Worm (Caenorhabditis elegans): ENCODE data around the gene C17B7.14.

DNA sequence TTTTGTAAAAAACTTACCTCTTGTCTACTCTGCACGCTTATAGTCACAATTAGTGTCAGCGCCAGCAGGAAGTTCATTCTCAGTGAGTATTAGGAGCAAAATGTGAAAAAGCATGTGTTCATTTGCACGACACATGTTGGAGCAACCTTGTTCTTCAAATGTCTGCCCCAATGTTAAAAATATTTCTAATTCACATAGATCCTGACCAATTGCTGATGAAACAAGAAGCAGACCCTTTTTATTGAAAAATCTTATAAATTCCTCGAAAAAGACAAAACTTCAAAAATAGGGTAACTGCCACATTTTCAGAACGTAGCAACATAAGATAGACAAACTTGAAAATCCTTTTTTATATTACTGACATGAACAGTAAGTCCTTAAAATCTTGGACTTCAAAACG, 3.8 kb upstream of the C17B7.14 start, which contains the start of gene C17B7.8:
- no peak for TF ChIP-seq nfya-1 (tag; optimal IDR thresholded peaks at IDR 0.05; ENCODE audit: borderline replicate concordance, insufficient read depth)
- no peak for TF ChIP-seq let-607 (tag; optimal IDR thresholded peaks at IDR 0.05)
- no peak for TF ChIP-seq F57A8.1 (GFP tag; optimal IDR thresholded peaks at IDR 0.05)
- TF ChIP-seq Y56A3A.18 (GFP tag; IDR thresholded peaks at IDR 0.05) = no peak
- no peak for TF ChIP-seq him-1 (tag; optimal IDR thresholded peaks at IDR 0.05)
- TF ChIP-seq snpc-4 (GFP tag; optimal IDR thresholded peaks at IDR 0.05) = no peak
- TF ChIP-seq snpc-4 (tag; optimal IDR thresholded peaks at IDR 0.05) = no peak
- TF ChIP-seq rcor-1 (GFP tag; IDR thresholded peaks at IDR 0.05) = no peak
